Fruit fly (Drosophila melanogaster) whole organism, embryonic: Measurements from ENCODE around the gene CecA1.

ENCODE experiments used
- Spps ChIP-seq: fragments of 200-800 bp; sonication (Bioruptor generic); optimal IDR thresholded peaks from 2 replicates; lab custom pipeline; 2018; ENCODE audit warnings: missing biosample characterization, mild to moderate bottlenecking, missing genetic modification characterization
- chn ChIP-seq: fragments of 200-800 bp; sonication (Bioruptor generic); optimal IDR thresholded peaks from 2 replicates; lab custom pipeline; 2016; ENCODE audit warnings: missing biosample characterization, missing genetic modification characterization

DNA sequence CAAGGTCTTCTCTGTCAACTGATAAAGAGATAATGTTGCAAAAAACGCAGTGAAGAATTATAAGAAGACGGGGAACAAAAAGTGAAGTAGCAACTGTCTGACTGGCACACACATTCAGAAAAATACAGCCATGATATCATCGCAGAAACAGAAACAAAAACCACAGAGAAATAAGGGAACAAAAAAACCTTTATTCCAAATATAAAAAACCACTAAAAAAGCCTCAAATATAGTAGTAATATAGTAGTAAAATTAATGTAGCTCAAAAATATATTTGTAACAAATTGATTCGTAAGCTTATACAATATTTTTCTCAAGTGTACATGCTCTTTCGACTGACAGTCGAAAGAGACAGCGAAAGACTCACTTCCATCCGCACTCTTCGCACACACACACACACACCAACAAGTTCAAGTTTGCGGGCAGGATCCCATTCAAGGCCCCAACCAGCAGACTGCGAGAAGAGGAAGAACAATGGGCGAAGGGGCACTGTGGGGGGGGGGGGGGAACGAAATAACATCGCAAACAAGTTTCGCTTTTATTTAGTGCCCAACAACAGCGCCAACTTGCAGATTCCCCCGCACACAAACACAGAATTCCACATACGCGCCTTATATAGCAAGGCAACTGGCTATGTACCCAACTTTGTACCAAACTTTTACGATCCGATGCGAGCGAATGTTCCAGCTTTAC, 47.8 kb downstream of the CecA1 start:
- TF ChIP-seq chn (no peak), Spps (tag; lab: Kevin White, UChicago) (no peak)
